Worm (Caenorhabditis elegans) whole organism, late embryonic: ENCODE data around the gene F43E2.1.

Source experiments
- F13H6.1 ChIP-seq: sonication (generic microtip); optimal IDR thresholded peaks from 2 replicates; lab custom pipeline; 2016; ENCODE audit warnings: missing genetic modification characterization, missing compliant biosample characterization
- K09A11.1 ChIP-seq: sonication (generic microtip); optimal IDR thresholded peaks from 2 replicates; lab custom pipeline; 2017; ENCODE audit warnings: antibody characterized with exemption, mild to moderate bottlenecking, missing genetic modification characterization, missing compliant biosample characterization; ENCODE audit not compliant: insufficient read depth
- ahr-1 ChIP-seq: sonication (generic microtip); optimal IDR thresholded peaks from 2 replicates; lab custom pipeline; 2016; ENCODE audit warnings: missing genetic modification characterization, missing compliant biosample characterization
- ama-1 ChIP-seq: fragments of 150-350 bp; optimal IDR thresholded peaks from 2 replicates; lab custom pipeline; 2014
- ceh-30 ChIP-seq: fragments of 150-350 bp; optimal IDR thresholded peaks from 2 replicates; lab custom pipeline; 2014; ENCODE audit warnings: missing biosample characterization, missing genetic modification characterization
- ceh-48 ChIP-seq: sonication (generic microtip); optimal IDR thresholded peaks from 2 replicates; lab custom pipeline; 2016; ENCODE audit warnings: missing genetic modification characterization, inconsistent platforms, missing compliant biosample characterization
- dve-1 ChIP-seq: sonication (generic microtip); optimal IDR thresholded peaks from 2 replicates; lab custom pipeline; 2017; ENCODE audit warnings: antibody characterized with exemption, mild to moderate bottlenecking, missing genetic modification characterization, missing compliant biosample characterization
- elt-2 ChIP-seq: sonication (generic microtip); optimal IDR thresholded peaks from 2 replicates; lab custom pipeline; 2016; ENCODE audit warnings: missing genetic modification reagents, missing genetic modification characterization, missing compliant biosample characterization
- ets-4 ChIP-seq: sonication (generic microtip); optimal IDR thresholded peaks from 2 replicates; lab custom pipeline; 2016; ENCODE audit warnings: missing genetic modification characterization, missing compliant biosample characterization
- fkh-10 ChIP-seq: fragments of 150-350 bp; optimal IDR thresholded peaks from 2 replicates; lab custom pipeline; 2014; ENCODE audit warnings: missing biosample characterization, missing genetic modification reagents, missing genetic modification characterization
- hlh-30 ChIP-seq: sonication (generic microtip); optimal IDR thresholded peaks from 2 replicates; lab custom pipeline; 2017; ENCODE audit warnings: antibody characterized with exemption, missing genetic modification characterization, missing compliant biosample characterization; ENCODE audit not compliant: insufficient read depth
- hlh-6 ChIP-seq: sonication (generic microtip); optimal IDR thresholded peaks from 2 replicates; lab custom pipeline; 2016; ENCODE audit warnings: missing genotype, missing genetic modification characterization, missing compliant biosample characterization
- hlh-8 ChIP-seq: sonication (generic microtip); optimal IDR thresholded peaks from 2 replicates; lab custom pipeline; 2016; ENCODE audit warnings: missing genotype, missing genetic modification characterization, missing compliant biosample characterization
- madf-2 ChIP-seq: sonication (generic microtip); optimal IDR thresholded peaks from 2 replicates; lab custom pipeline; 2017; ENCODE audit warnings: missing genetic modification characterization, missing compliant biosample characterization
- nfya-1 ChIP-seq: sonication (generic microtip); optimal IDR thresholded peaks from 2 replicates; lab custom pipeline; 2017; ENCODE audit warnings: missing genetic modification characterization, mild to moderate bottlenecking, missing compliant biosample characterization, antibody characterized with exemption, moderate library complexity
- pag-3 ChIP-seq: sonication (generic microtip); optimal IDR thresholded peaks from 2 replicates; lab custom pipeline; 2016; ENCODE audit warnings: missing compliant biosample characterization, missing genetic modification characterization, borderline replicate concordance
- pat-9 ChIP-seq: fragments of 200-800 bp; sonication (Bioruptor generic); optimal IDR thresholded peaks from 2 replicates; lab custom pipeline; 2018; ENCODE audit warnings: mild to moderate bottlenecking, missing genetic modification characterization, moderate library complexity, missing compliant biosample characterization
- pha-4 ChIP-seq: fragments of 150-350 bp; optimal IDR thresholded peaks from 2 replicates; lab custom pipeline; 2018; ENCODE audit warnings: missing biosample characterization, missing genetic modification reagents, missing genetic modification characterization
- pqm-1 ChIP-seq: sonication (generic microtip); optimal IDR thresholded peaks from 2 replicates; lab custom pipeline; 2016; ENCODE audit warnings: missing genetic modification characterization, missing compliant biosample characterization
- syd-9 ChIP-seq: sonication (generic microtip); optimal IDR thresholded peaks from 2 replicates; lab custom pipeline; 2016; ENCODE audit warnings: mild to moderate bottlenecking, missing genetic modification characterization, moderate library complexity, missing compliant biosample characterization
- tbx-7 ChIP-seq: sonication (generic microtip); optimal IDR thresholded peaks from 2 replicates; lab custom pipeline; 2016; ENCODE audit warnings: missing genotype, missing genetic modification characterization, missing compliant biosample characterization
- ttx-3 ChIP-seq: sonication (generic microtip); optimal IDR thresholded peaks from 2 replicates; lab custom pipeline; 2016; ENCODE audit warnings: missing genetic modification reagents, missing genetic modification characterization, missing compliant biosample characterization
- unc-3 ChIP-seq, 2 experiments: fragments of 200-800 bp in 1 of 2; sonication (Bioruptor generic) in 1 of 2; sonication (generic microtip) in 1 of 2; conservative IDR thresholded peaks in 1 of 2; optimal IDR thresholded peaks in 1 of 2; 2 replicates each; pipeline versions ENCODE4 v1.3.6 to Lab custom; 2016 to 2022; ENCODE audit warnings: missing compliant biosample characterization in 2 of 2, missing genetic modification characterization in 2 of 2, missing genetic modification reagents in 1 of 2
- unc-42 ChIP-seq: sonication (generic microtip); optimal IDR thresholded peaks from 2 replicates; lab custom pipeline; 2016; ENCODE audit warnings: missing genotype, missing genetic modification characterization, missing compliant biosample characterization
- unc-55 ChIP-seq: sonication (generic microtip); optimal IDR thresholded peaks from 2 replicates; lab custom pipeline; 2017; ENCODE audit warnings: missing biosample characterization, missing genetic modification reagents, missing genetic modification characterization
- zip-5 ChIP-seq: sonication (generic microtip); optimal IDR thresholded peaks from 2 replicates; lab custom pipeline; 2016; ENCODE audit warnings: missing genetic modification characterization, missing compliant biosample characterization

F43E2.1 gene

DNA sequence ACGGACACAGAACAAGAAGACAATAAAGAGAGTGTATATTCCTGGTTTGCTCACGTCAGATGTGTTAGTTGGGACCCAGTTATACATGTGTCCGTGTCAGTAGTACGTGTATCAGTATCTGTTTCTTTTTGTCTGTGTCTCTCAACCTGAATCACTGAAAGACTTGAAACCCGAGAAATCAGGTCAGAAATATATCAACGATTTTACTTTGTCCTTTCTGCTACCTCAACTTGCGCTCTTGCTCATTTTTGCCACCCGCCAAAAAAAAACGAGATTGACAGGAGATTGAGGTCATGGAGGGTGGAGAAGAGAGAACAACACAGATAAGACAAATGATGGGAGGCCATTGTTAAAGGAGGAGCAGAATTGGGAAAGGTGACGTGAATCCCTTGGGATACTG, 44.5 kb downstream of the F43E2.1 start:
- TF ChIP-seq zip-5 (no peak), ceh-48 (tag; lab: Kevin White, UChicago) (no peak), ets-4 (tag; lab: Kevin White, UChicago) (no peak), dve-1 (tag; lab: Kevin White, UChicago) (no peak), nfya-1 (tag; lab: Kevin White, UChicago) (no peak), F13H6.1 (tag; lab: Kevin White, UChicago) (no peak), pqm-1 (tag; lab: Kevin White, UChicago) (no peak), ahr-1 (tag; lab: Kevin White, UChicago) (no peak), ama-1 (lab: Kevin White, UChicago) (no peak), fkh-10 (no peak), elt-2 (no peak), pha-4 (tag; lab: Kevin White, UChicago) (no peak), unc-42 (tag; lab: Kevin White, UChicago) (no peak), hlh-30 (tag; lab: Kevin White, UChicago) (no peak), hlh-6 (tag; lab: Kevin White, UChicago) (no peak), pat-9 (tag; lab: Kevin White, UChicago) (no peak)

DNA sequence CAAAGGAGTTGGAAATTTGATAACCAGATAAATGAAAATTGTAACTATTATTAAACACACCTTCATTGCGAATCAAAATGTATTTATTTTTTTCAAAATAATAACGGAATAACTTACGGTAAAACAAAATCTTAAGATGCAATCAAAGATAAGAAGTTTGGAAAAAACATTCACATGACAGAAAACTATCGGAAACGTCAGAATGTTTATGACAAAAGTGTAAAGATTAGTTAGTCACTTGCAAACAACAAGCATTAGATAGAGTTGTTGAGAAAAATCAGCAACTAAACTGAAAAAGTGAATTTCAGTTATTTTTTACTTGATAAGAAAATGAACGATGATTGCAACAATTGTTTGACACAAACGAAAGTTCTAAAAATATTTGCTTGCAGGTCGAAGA, 45.1 kb downstream of the F43E2.1 start:
- TF ChIP-seq ttx-3 (tag; lab: Kevin White, UChicago) (no peak), madf-2 (no peak), pag-3 (no peak), tbx-7 (no peak), ceh-30 (no peak), K09A11.1 (tag; lab: Kevin White, UChicago) (no peak), syd-9 (tag; lab: Kevin White, UChicago) (no peak), unc-3 (GFP tag; conservative IDR thresholded peaks at IDR 0.05; lab: Robert Waterston, UW) (no peak), unc-3 (tag; optimal IDR thresholded peaks at IDR 0.05; lab: Kevin White, UChicago) (no peak)

DNA sequence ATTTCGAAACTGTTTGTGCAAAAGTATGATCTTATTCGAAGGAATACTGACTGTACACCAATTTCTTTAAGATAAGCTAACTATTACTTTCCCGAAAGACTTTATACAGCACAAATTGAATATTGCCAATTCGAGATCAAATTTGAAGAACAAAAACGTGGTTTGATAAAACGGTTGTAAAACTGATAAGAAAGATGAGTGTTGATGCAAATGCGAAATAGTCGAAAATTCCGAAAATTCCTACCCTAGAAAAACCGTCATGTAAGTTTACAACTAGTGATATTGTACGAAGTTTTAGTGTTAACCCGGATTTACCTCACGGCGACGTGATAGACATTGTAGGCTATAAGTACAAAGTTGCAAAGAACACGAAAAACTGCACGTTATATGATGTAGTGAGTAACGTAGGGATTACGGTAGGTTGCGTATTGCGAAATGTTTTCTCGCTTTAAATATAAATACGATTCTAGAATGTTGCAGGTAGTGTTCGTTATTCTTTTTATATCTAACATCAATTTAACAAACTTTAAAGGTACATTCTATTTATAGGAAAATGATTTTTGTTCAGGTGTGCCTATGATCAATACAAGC, 45.8 kb downstream of the F43E2.1 start:
- TF ChIP-seq elt-2: no peak
- no peak for TF ChIP-seq hlh-8 (tag; lab: Kevin White, UChicago)
- TF ChIP-seq unc-55 (GFP tag; lab: Kevin White, UChicago): no peak
